Worm (Caenorhabditis elegans): Measurements from ENCODE around the gene F55G1.1.

The F55G1.1 gene

DNA sequence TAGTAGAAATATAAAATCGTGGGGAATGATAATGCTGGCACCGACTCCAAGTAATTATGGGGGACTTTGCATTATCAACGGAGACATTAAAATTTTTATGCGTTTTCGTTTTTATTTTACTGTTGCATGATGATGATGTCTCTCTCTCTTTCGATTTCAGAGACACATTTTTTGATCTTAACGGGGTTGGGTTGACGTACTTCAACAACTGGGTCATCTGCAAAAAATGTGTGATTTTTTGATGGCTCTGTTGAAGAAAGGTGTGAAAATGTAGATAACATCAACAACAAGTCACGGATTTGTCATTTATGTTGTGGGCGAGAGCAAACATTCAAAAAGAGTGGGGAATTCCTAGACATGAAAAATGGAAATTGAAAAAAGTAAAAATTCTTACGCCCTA, 9.8 kb downstream of the F55G1.1 start, which contains the start of gene F55G1.15:
F55G1.15 (minus strand) TSS at position 101 of the 400 bp plus-strand sequence.
- TF ChIP-seq php-3 (GFP tag; IDR thresholded peaks at IDR 0.05) (peak; percentile 74), lin-1 (GFP tag; IDR thresholded peaks at IDR 0.05) (no peak), dmd-6 (GFP tag; IDR thresholded peaks at IDR 0.05) (peak; percentile 39; the same call in 1 of the 2 replicates), pqm-1 (tag; optimal IDR thresholded peaks at IDR 0.05) (peak; percentile 1), dve-1 (tag; optimal IDR thresholded peaks at IDR 0.05; ENCODE audit: insufficient read depth) (peak; percentile 8), vab-7 (GFP tag; IDR thresholded peaks at IDR 0.05) (no peak), daf-16 (GFP tag; optimal IDR thresholded peaks at IDR 0.05) (no peak), daf-16 (tag; optimal IDR thresholded peaks at IDR 0.05) (peak; percentile 20), hif-1 (tag; optimal IDR thresholded peaks at IDR 0.05) (no peak)

DNA sequence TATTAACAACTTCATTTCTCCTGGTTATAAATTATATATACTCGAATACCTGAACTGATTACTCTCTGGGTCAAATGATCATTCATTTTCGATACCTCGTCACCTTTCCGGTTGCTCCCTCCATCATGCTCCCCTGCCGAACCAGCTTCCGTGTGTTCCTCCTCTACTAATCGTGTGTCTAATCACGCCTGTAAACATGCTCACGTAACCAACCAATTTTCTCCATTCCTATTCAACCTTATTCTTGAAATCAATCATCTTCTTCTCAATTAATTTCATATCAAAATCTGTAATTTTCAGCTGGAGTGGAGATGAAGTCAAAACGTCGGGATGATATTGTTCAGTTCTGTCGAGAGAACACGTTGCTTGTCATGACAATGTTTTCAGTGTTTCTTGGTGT, 11.8 kb downstream of the F55G1.1 start, which contains the start of gene glt-6:
glt-6 (plus strand) TSS at position 301 of the 400 bp plus-strand sequence.
- no peak for TF ChIP-seq nhr-102 (tag; optimal IDR thresholded peaks at IDR 0.05)
- no peak for TF ChIP-seq tag-97 (GFP tag; IDR thresholded peaks at IDR 0.05)
- no peak for TF ChIP-seq nhr-41 (GFP tag; IDR thresholded peaks at IDR 0.05)
- no peak for TF ChIP-seq spr-3 (GFP tag; optimal IDR thresholded peaks at IDR 0.05)
- no peak for TF ChIP-seq tra-1 (GFP tag; IDR thresholded peaks at IDR 0.05)
- TF ChIP-seq ces-1 (GFP tag; optimal IDR thresholded peaks at IDR 0.05): no peak

DNA sequence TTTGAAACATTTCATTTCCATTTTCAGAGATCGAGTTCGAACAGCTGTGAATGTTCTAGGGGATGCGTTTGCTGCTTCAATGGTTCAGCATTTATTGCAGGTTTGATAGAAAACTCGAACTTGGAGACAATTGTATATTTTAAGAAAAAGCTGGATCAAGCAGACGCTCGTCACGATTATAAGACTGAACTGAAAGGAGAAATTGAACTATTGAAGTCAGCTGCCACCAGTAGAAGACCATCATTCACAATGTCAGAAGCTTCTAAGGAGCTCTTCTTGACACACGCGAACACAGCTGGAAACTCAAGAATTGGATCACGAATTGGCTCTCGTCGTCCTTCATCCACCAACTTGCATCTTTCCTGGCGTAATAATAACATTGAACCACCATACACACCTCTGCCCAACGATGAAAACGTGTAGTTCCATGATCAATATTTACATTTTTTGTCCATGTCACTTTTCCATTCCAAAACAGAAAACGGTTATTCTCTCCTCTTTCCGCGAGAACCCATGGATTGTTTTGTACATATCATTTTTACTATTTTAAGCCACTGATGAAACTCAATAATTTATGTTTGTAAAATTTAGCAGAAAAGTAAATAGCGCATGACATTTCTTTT, 14.4 kb downstream of the F55G1.1 start:
- TF ChIP-seq saeg-2 (GFP tag; IDR thresholded peaks at IDR 0.05): no peak
- no peak for TF ChIP-seq ceh-82 (tag; optimal IDR thresholded peaks at IDR 0.05)
- TF ChIP-seq zag-1 (tag; optimal IDR thresholded peaks at IDR 0.05): no peak
- no peak for TF ChIP-seq ZK546.5 (tag; optimal IDR thresholded peaks at IDR 0.05)
- TF ChIP-seq aly-2 (tag; optimal IDR thresholded peaks at IDR 0.05): no peak
- TF ChIP-seq php-3 (GFP tag; IDR thresholded peaks at IDR 0.05): no peak
- no peak; the same call in 1 of the 2 replicates for TF ChIP-seq egl-43 (GFP tag; IDR thresholded peaks at IDR 0.05)
- no peak for TF ChIP-seq zip-11 (GFP tag; IDR thresholded peaks at IDR 0.05)
- TF ChIP-seq sdz-12 (GFP tag; optimal IDR thresholded peaks at IDR 0.05): no peak
- no peak for TF ChIP-seq ceh-62 (tag; optimal IDR thresholded peaks at IDR 0.05)
- no peak for TF ChIP-seq hlh-30 (tag; optimal IDR thresholded peaks at IDR 0.05; ENCODE audit: insufficient read depth)
- no peak for TF ChIP-seq madf-9 (GFP tag; conservative IDR thresholded peaks at IDR 0.05)
- peak; percentile 38; the same call in 1 of the 2 replicates for TF ChIP-seq ctbp-1 (GFP tag; IDR thresholded peaks at IDR 0.05)
- TF ChIP-seq unc-39 (tag; optimal IDR thresholded peaks at IDR 0.05): no peak
- no peak for TF ChIP-seq dmd-8 (GFP tag; IDR thresholded peaks at IDR 0.05)
- peak; percentile 55 for TF ChIP-seq pha-4 (GFP tag; IDR thresholded peaks at IDR 0.05)
- no peak for TF ChIP-seq pha-4 (tag; optimal IDR thresholded peaks at IDR 0.05)
- TF ChIP-seq ama-1 (optimal IDR thresholded peaks at IDR 0.05): peak; percentile 91
- TF ChIP-seq nhr-48 (tag; optimal IDR thresholded peaks at IDR 0.05): peak; percentile 1
- TF ChIP-seq snpc-1.2 (GFP tag; IDR thresholded peaks at IDR 0.05): peak; percentile 71
- TF ChIP-seq nhr-102 (tag; optimal IDR thresholded peaks at IDR 0.05): no peak
- peak in 1 of 2 experiments; percentile 32 for TF ChIP-seq lsy-2 (tag; optimal IDR thresholded peaks at IDR 0.05)
- TF ChIP-seq daf-12 (tag; optimal IDR thresholded peaks at IDR 0.05): no peak
- no peak for TF ChIP-seq mxl-2 (GFP tag; conservative IDR thresholded peaks at IDR 0.05)
- TF ChIP-seq dpl-1 (GFP tag; optimal IDR thresholded peaks at IDR 0.05): no peak
- TF ChIP-seq egl-27 (tag; optimal IDR thresholded peaks at IDR 0.05): no peak
- TF ChIP-seq mdt-29 (GFP tag; IDR thresholded peaks at IDR 0.05): no peak; the same call in 1 of the 2 replicates
- peak; percentile 9 for TF ChIP-seq nhr-77 (tag; optimal IDR thresholded peaks at IDR 0.05)
- TF ChIP-seq T20F7.1 (GFP tag; optimal IDR thresholded peaks at IDR 0.05): peak; percentile 71
- no peak for TF ChIP-seq hif-1 (tag; optimal IDR thresholded peaks at IDR 0.05)
- TF ChIP-seq daf-16 (GFP tag; optimal IDR thresholded peaks at IDR 0.05): peak in 1 of 2 experiments; percentile 10
- peak; percentile 52 for TF ChIP-seq daf-16 (tag; optimal IDR thresholded peaks at IDR 0.05)
- TF ChIP-seq set-16 (GFP tag; IDR thresholded peaks at IDR 0.05): no peak
- no peak for TF ChIP-seq lim-7 (GFP tag; IDR thresholded peaks at IDR 0.05)
- no peak for TF ChIP-seq lin-13 (GFP tag; optimal IDR thresholded peaks at IDR 0.05)
- no peak for TF ChIP-seq lin-15B (tag; optimal IDR thresholded peaks at IDR 0.05)
- no peak for TF ChIP-seq nhr-28 (tag; optimal IDR thresholded peaks at IDR 0.05)

All from whole organism, L4 larva.